Fruit fly (Drosophila melanogaster) whole organism, embryonic: ENCODE results near the gene CG15296.

Source experiments
- B-H1 ChIP-seq: fragments of 200-800 bp; sonication (Bioruptor generic); IDR thresholded peaks from 3 replicates; pipeline ENCODE4 v1.3.6; 2022; ENCODE audit warnings: missing biosample characterization, missing genetic modification characterization
- Blimp-1 ChIP-seq: fragments of 200-800 bp; sonication (Bioruptor generic); optimal IDR thresholded peaks from 3 replicates; lab custom pipeline; 2018; ENCODE audit warnings: missing biosample characterization, missing genetic modification characterization, mild to moderate bottlenecking, moderate library complexity, missing genetic modification reagents
- CG10321 ChIP-seq: fragments of 200-800 bp; sonication (Bioruptor generic); IDR thresholded peaks from 2 replicates; pipeline ENCODE4 v1.3.6; 2022; ENCODE audit warnings: missing biosample characterization, missing genetic modification characterization
- CG10366 ChIP-seq: fragments of 200-800 bp; sonication (Bioruptor generic); IDR thresholded peaks from 2 replicates; pipeline ENCODE4 v1.3.6; 2022; ENCODE audit warnings: missing biosample characterization, missing genetic modification characterization
- CG10654 ChIP-seq: fragments of 200-800 bp; sonication (Bioruptor generic); optimal IDR thresholded peaks from 2 replicates; lab custom pipeline; 2016; ENCODE audit warnings: missing biosample characterization, missing genetic modification characterization
- CG12659 ChIP-seq: fragments of 200-800 bp; sonication (Bioruptor generic); optimal IDR thresholded peaks from 3 replicates; lab custom pipeline; 2017; ENCODE audit warnings: mild to moderate bottlenecking, missing biosample characterization, missing genetic modification reagents, missing genetic modification characterization
- CG15269 ChIP-seq: fragments of 200-800 bp; sonication (Bioruptor generic); optimal IDR thresholded peaks from 2 replicates; lab custom pipeline; 2018; ENCODE audit warnings: missing biosample characterization, mild to moderate bottlenecking, missing genetic modification characterization, moderate library complexity
- CG1647 ChIP-seq: fragments of 200-800 bp; sonication (Bioruptor generic); optimal IDR thresholded peaks from 3 replicates; lab custom pipeline; 2016; ENCODE audit warnings: missing biosample characterization, missing genetic modification characterization
- CG17186 ChIP-seq: fragments of 200-800 bp; sonication (Bioruptor generic); optimal IDR thresholded peaks from 3 replicates; lab custom pipeline; 2017; ENCODE audit warnings: missing biosample characterization, missing genetic modification reagents, missing genetic modification characterization
- CG17829 ChIP-seq: fragments of 200-800 bp; optimal IDR thresholded peaks from 2 replicates; lab custom pipeline; 2019; ENCODE audit warnings: missing biosample characterization, mild to moderate bottlenecking, missing genetic modification characterization, moderate library complexity
- CG32532 ChIP-seq: fragments of 200-800 bp; sonication (Bioruptor generic); IDR thresholded peaks from 2 replicates; pipeline ENCODE4 v1.3.6; 2022; ENCODE audit warnings: missing biosample characterization, missing genetic modification characterization
- CG43689 ChIP-seq: fragments of 200-800 bp; sonication (Bioruptor generic); IDR thresholded peaks from 2 replicates; pipeline ENCODE4 v1.3.6; 2022; ENCODE audit warnings: missing biosample characterization, missing genetic modification characterization
- CG5180 ChIP-seq: fragments of 200-800 bp; sonication (Bioruptor generic); optimal IDR thresholded peaks from 3 replicates; lab custom pipeline; 2017; ENCODE audit warnings: missing biosample characterization, missing genetic modification characterization, mild to moderate bottlenecking, moderate library complexity, missing genetic modification reagents
- CG8765 ChIP-seq: fragments of 200-800 bp; sonication (Bioruptor generic); IDR thresholded peaks from 2 replicates; pipeline ENCODE4 v1.3.6; 2022; ENCODE audit warnings: missing biosample characterization, missing genetic modification characterization
- CG9876 ChIP-seq: fragments of 200-800 bp; sonication (Bioruptor generic); optimal IDR thresholded peaks from 2 replicates; lab custom pipeline; 2016; ENCODE audit warnings: missing biosample characterization, missing genetic modification characterization
- Deaf1 ChIP-seq: fragments of 200-800 bp; optimal IDR thresholded peaks from 3 replicates; lab custom pipeline; 2019; ENCODE audit warnings: missing biosample characterization, mild to moderate bottlenecking, missing genetic modification characterization, moderate library complexity
- Dll ChIP-seq: fragments of 200-800 bp; sonication (Bioruptor generic); IDR thresholded peaks from 4 replicates; pipeline ENCODE4 v1.3.6; 2022; ENCODE audit warnings: missing biosample characterization, missing genetic modification characterization; ENCODE audit not compliant: partially characterized antibody
- Elba2 ChIP-seq: fragments of 200-800 bp; sonication (Bioruptor generic); optimal IDR thresholded peaks from 3 replicates; lab custom pipeline; 2016; ENCODE audit warnings: missing biosample characterization, missing genetic modification characterization
- Fer3 ChIP-seq: fragments of 200-800 bp; sonication (Bioruptor generic); optimal IDR thresholded peaks from 2 replicates; lab custom pipeline; 2018; ENCODE audit warnings: missing biosample characterization, mild to moderate bottlenecking, missing genetic modification characterization, moderate library complexity
- Hr51 ChIP-seq, 2 experiments: fragments of 200-800 bp; sonication (Bioruptor generic); optimal IDR thresholded peaks; 2 replicates in 1 of 2; 3 replicates in 1 of 2; lab custom pipeline; 2016 to 2018; ENCODE audit warnings: missing biosample characterization in 2 of 2, missing genetic modification characterization in 2 of 2, mild to moderate bottlenecking in 1 of 2, moderate library complexity in 1 of 2
- Hsf ChIP-seq: fragments of 200-800 bp; sonication (Bioruptor generic); optimal IDR thresholded peaks from 3 replicates; lab custom pipeline; 2016; ENCODE audit warnings: missing biosample characterization, missing genetic modification characterization
- Mrtf ChIP-seq: fragments of 200-800 bp; sonication (Bioruptor generic); IDR thresholded peaks from 3 replicates; pipeline ENCODE4 v1.3.6; 2022; ENCODE audit warnings: missing biosample characterization, missing genetic modification characterization
- NFAT ChIP-seq: fragments of 200-800 bp; sonication (Bioruptor generic); IDR thresholded peaks from 2 replicates; pipeline ENCODE4 v1.3.6; 2022; ENCODE audit warnings: missing biosample characterization, missing genetic modification characterization
- Oaz ChIP-seq: fragments of 200-800 bp; sonication (Bioruptor generic); IDR thresholded peaks from 2 replicates; pipeline ENCODE4 v1.3.6; 2022; ENCODE audit warnings: missing biosample characterization, missing genetic modification characterization
- Oli ChIP-seq: fragments of 200-800 bp; sonication (Bioruptor generic); optimal IDR thresholded peaks from 2 replicates; lab custom pipeline; 2018; ENCODE audit warnings: missing biosample characterization, mild to moderate bottlenecking, missing genetic modification characterization, moderate library complexity
- Optix ChIP-seq: fragments of 200-800 bp; sonication (Bioruptor generic); IDR thresholded peaks from 3 replicates; pipeline ENCODE4 v1.3.6; 2022; ENCODE audit warnings: missing biosample characterization, missing genetic modification characterization
- Sox102F ChIP-seq: fragments of 200-800 bp; sonication (Bioruptor generic); optimal IDR thresholded peaks from 2 replicates; lab custom pipeline; 2018; ENCODE audit warnings: missing biosample characterization, mild to moderate bottlenecking, missing genetic modification characterization, moderate library complexity
- Sry-β ChIP-seq: fragments of 200-800 bp; sonication (Bioruptor generic); optimal IDR thresholded peaks from 2 replicates; lab custom pipeline; 2018; ENCODE audit warnings: missing biosample characterization, mild to moderate bottlenecking, missing genetic modification characterization, moderate library complexity
- Stat92E ChIP-seq, 3 experiments: fragments of >200 bp in 2 of 3; fragments of 200-800 bp in 1 of 3; sonication (Bioruptor generic) in 1 of 3; optimal IDR thresholded peaks; 2 replicates each; lab custom pipeline; 2017 to 2019; ENCODE audit warnings: missing biosample characterization in 3 of 3, missing genetic modification characterization in 3 of 3, mild to moderate bottlenecking in 1 of 3, moderate library complexity in 1 of 3
- cato ChIP-seq: fragments of 200-800 bp; sonication (Bioruptor generic); optimal IDR thresholded peaks from 2 replicates; lab custom pipeline; 2016; ENCODE audit warnings: missing biosample characterization, missing genetic modification characterization, borderline replicate concordance
- cwo ChIP-seq: fragments of 200-800 bp; sonication (Bioruptor generic); optimal IDR thresholded peaks from 3 replicates; lab custom pipeline; 2017; ENCODE audit warnings: missing biosample characterization, missing genetic modification characterization, mild to moderate bottlenecking, moderate library complexity, missing genetic modification reagents
- esg ChIP-seq: fragments of 200-800 bp; sonication (Bioruptor generic); conservative IDR thresholded peaks from 2 replicates; pipeline ENCODE4 v1.3.6; 2022; ENCODE audit warnings: missing biosample characterization, missing genetic modification characterization
- gem ChIP-seq: fragments of 200-800 bp; sonication (Bioruptor generic); optimal IDR thresholded peaks from 2 replicates; lab custom pipeline; 2019; ENCODE audit warnings: missing biosample characterization, mild to moderate bottlenecking, missing genetic modification characterization, moderate library complexity
- ind ChIP-seq: fragments of 200-800 bp; sonication (Bioruptor generic); optimal IDR thresholded peaks from 3 replicates; lab custom pipeline; 2016; ENCODE audit warnings: missing biosample characterization, missing genetic modification characterization
- inv ChIP-seq: fragments of 200-800 bp; sonication (Bioruptor generic); IDR thresholded peaks from 2 replicates; pipeline ENCODE4 v1.3.6; 2022; ENCODE audit warnings: missing biosample characterization, missing genetic modification characterization; ENCODE audit not compliant: partially characterized antibody
- jing ChIP-seq: fragments of 200-800 bp; sonication (Bioruptor generic); optimal IDR thresholded peaks from 2 replicates; lab custom pipeline; 2018; ENCODE audit warnings: missing biosample characterization, mild to moderate bottlenecking, missing genetic modification characterization
- lbe ChIP-seq: fragments of 200-800 bp; sonication (Bioruptor generic); optimal IDR thresholded peaks from 2 replicates; lab custom pipeline; 2016; ENCODE audit warnings: missing biosample characterization, mild to moderate bottlenecking, missing genetic modification characterization
- nau ChIP-seq: fragments of 200-800 bp; sonication (Bioruptor generic); optimal IDR thresholded peaks from 3 replicates; lab custom pipeline; 2017; ENCODE audit warnings: missing biosample characterization, mild to moderate bottlenecking, missing genetic modification characterization, missing genetic modification reagents
- nmo ChIP-seq: fragments of 200-800 bp; sonication (Bioruptor generic); optimal IDR thresholded peaks from 2 replicates; lab custom pipeline; 2018; ENCODE audit warnings: missing biosample characterization, mild to moderate bottlenecking, missing genetic modification characterization, moderate library complexity
- pzg ChIP-seq: fragments of 200-800 bp; sonication (Bioruptor generic); optimal IDR thresholded peaks from 3 replicates; lab custom pipeline; 2018; ENCODE audit warnings: missing biosample characterization, mild to moderate bottlenecking, missing genetic modification characterization, moderate library complexity
- ro ChIP-seq: fragments of 200-800 bp; sonication (Bioruptor generic); IDR thresholded peaks from 2 replicates; pipeline ENCODE4 v1.3.6; 2022; ENCODE audit warnings: missing biosample characterization, missing genetic modification characterization
- sd ChIP-seq: fragments of 200-800 bp; sonication (Bioruptor generic); optimal IDR thresholded peaks from 3 replicates; lab custom pipeline; 2018; ENCODE audit warnings: missing biosample characterization, mild to moderate bottlenecking, missing genetic modification characterization, moderate library complexity
- seq ChIP-seq: fragments of 200-800 bp; sonication (Bioruptor generic); IDR thresholded peaks from 2 replicates; pipeline ENCODE4 v1.3.6; 2022; ENCODE audit warnings: missing biosample characterization, missing genetic modification characterization
- slp2 ChIP-seq: fragments of 200-800 bp; sonication (Bioruptor generic); optimal IDR thresholded peaks from 2 replicates; lab custom pipeline; 2016; ENCODE audit warnings: missing biosample characterization, missing genetic modification characterization
- sob ChIP-seq: fragments of 200-800 bp; sonication (Bioruptor generic); IDR thresholded peaks from 2 replicates; pipeline ENCODE4 v1.3.6; 2022; ENCODE audit warnings: missing biosample characterization, missing genetic modification characterization
- sqz ChIP-seq: fragments of 200-800 bp; sonication (Bioruptor generic); optimal IDR thresholded peaks from 3 replicates; lab custom pipeline; 2018; ENCODE audit warnings: missing biosample characterization, mild to moderate bottlenecking, missing genetic modification characterization
- tap ChIP-seq: fragments of 200-800 bp; optimal IDR thresholded peaks from 3 replicates; lab custom pipeline; 2019; ENCODE audit warnings: missing biosample characterization, mild to moderate bottlenecking, missing genetic modification characterization, moderate library complexity
- tin ChIP-seq: fragments of 200-800 bp; sonication (Bioruptor generic); optimal IDR thresholded peaks from 3 replicates; lab custom pipeline; 2016; ENCODE audit warnings: missing biosample characterization, missing genetic modification characterization
- zfh2 ChIP-seq: fragments of 200-800 bp; sonication (Bioruptor generic); optimal IDR thresholded peaks from 2 replicates; lab custom pipeline; 2016; ENCODE audit warnings: missing biosample characterization, missing genetic modification characterization

The CG15296 gene

DNA sequence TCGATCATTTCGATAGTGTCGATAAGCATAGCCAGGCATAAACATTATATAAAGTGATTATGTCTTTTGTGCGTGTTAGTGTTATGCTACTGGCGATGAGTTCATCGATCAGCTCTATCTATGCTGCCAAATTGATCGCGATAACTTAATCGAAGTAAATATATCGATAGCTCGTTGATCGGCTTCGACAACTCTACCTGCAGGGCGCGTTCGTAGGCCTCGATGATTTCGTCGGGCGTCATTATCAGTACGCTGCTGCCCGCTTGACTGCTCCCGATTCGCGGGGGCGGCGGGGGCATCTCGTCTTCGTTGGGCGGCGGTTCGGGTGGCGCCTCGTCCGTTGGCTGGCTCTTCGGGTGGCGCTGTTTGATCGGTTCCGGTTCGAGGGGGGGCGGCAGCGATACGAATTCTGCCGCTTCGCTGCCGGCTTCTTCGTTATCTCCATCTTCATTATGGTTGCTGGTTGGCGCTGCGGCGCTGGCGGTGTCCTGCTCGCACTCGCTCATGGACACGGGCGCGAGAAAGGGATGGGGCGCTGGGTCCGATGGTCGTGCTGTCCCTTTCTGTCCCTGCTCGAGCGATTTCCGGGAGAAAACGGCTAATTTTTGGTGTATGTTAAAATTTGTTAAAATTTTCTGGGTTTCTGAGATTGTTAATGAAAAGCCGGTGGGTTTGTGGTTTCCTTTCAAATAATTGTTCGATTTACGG lies 35.8 kb upstream of the CG15296 start, which contains the start of gene CG1628 (continued):
- TF ChIP-seq slp2 (GFP tag; lab: Kevin White, UChicago) = no peak
- 0 out of 2 replicates have a peak, but pooled peaks have one; percentile 20 for TF ChIP-seq seq (GFP tag; lab: Robert Waterston, UW)
- TF ChIP-seq CG10654 (GFP tag; lab: Kevin White, UChicago) = no peak
- TF ChIP-seq jing (GFP tag; lab: Kevin White, UChicago) = no peak
- TF ChIP-seq CG43689 (GFP tag; lab: Robert Waterston, UW) = no peak
- TF ChIP-seq Sox102F = no peak
- no peak for TF ChIP-seq CG17186 (GFP tag; lab: Kevin White, UChicago)
- TF ChIP-seq Oaz (GFP tag; lab: Robert Waterston, UW) = no peak
- no peak for TF ChIP-seq sd (tag; lab: Kevin White, UChicago)
- no peak for TF ChIP-seq esg (GFP tag; lab: Robert Waterston, UW)
- no peak for TF ChIP-seq CG9876 (GFP tag; lab: Kevin White, UChicago)
- peak; percentile 68; the same call in 3 of the 4 replicates for TF ChIP-seq Dll (GFP tag; lab: Robert Waterston, UW)
- TF ChIP-seq Mrtf (GFP tag; lab: Robert Waterston, UW) = no peak
- no peak for TF ChIP-seq CG17829
- TF ChIP-seq Optix (GFP tag; lab: Robert Waterston, UW) = 0 out of 3 replicates have a peak, but pooled peaks have one; percentile 26
- TF ChIP-seq Hr51 (GFP tag; optimal IDR thresholded peaks at IDR 0.05; lab: Kevin White, UChicago) = peak in 1 of 2 experiments; percentile 17
- TF ChIP-seq ind (GFP tag; lab: Kevin White, UChicago) = no peak
- no peak for TF ChIP-seq zfh2
- TF ChIP-seq CG15269 (tag; lab: Kevin White, UChicago) = no peak
- no peak for TF ChIP-seq gem (tag; lab: Kevin White, UChicago)
- no peak for TF ChIP-seq inv (GFP tag; lab: Robert Waterston, UW)
- no peak for TF ChIP-seq tin (GFP tag; lab: Kevin White, UChicago)
- TF ChIP-seq Oli (tag; lab: Kevin White, UChicago) = no peak
- peak; percentile 16 for TF ChIP-seq pzg (GFP tag; lab: Kevin White, UChicago)
- TF ChIP-seq ro = no peak
- TF ChIP-seq Deaf1 = peak; percentile 99
- no peak for TF ChIP-seq cato
- peak; percentile 94 for TF ChIP-seq CG10321 (GFP tag; lab: Robert Waterston, UW)
- peak; percentile 25 for TF ChIP-seq Fer3
- peak; percentile 6 for TF ChIP-seq nmo
- no peak; the same call in 1 of the 2 replicates for TF ChIP-seq CG32532
- no peak for TF ChIP-seq sqz
- no peak for TF ChIP-seq Sry-β
- TF ChIP-seq nau (GFP tag; lab: Kevin White, UChicago) = no peak
- no peak for TF ChIP-seq tap
- TF ChIP-seq cwo = peak; percentile 19
- peak; percentile 58 for TF ChIP-seq CG5180 (GFP tag; lab: Kevin White, UChicago)
- TF ChIP-seq CG1647 (GFP tag; lab: Kevin White, UChicago) = no peak
- TF ChIP-seq Stat92E (GFP tag; optimal IDR thresholded peaks at IDR 0.05; lab: Kevin White, UChicago) = no peak
- TF ChIP-seq Blimp-1 (GFP tag; lab: Kevin White, UChicago) = no peak
- peak; percentile 57; the same call in 1 of the 2 replicates for TF ChIP-seq sob
- TF ChIP-seq lbe (GFP tag; lab: Kevin White, UChicago) = no peak
- TF ChIP-seq CG12659 (GFP tag; lab: Kevin White, UChicago) = peak; percentile 30
- no peak for TF ChIP-seq Hsf (GFP tag; lab: Kevin White, UChicago)
- TF ChIP-seq CG8765 (GFP tag; lab: Robert Waterston, UW) = no peak
- no peak for TF ChIP-seq NFAT (GFP tag; lab: Robert Waterston, UW)
- TF ChIP-seq CG10366 (GFP tag; lab: Robert Waterston, UW) = peak; percentile 15; the same call in 1 of the 2 replicates
- no peak for TF ChIP-seq Elba2 (GFP tag; lab: Kevin White, UChicago)
- TF ChIP-seq B-H1 (GFP tag; lab: Robert Waterston, UW) = no peak
